Fruit fly (Drosophila melanogaster): ENCODE measurements around the gene CG7120.

The CG7120 gene

dm6 chr3L:8370922-8371321 is 24.9 kb upstream of the CG7120 start:
- TF ChIP-seq usp (GFP tag; optimal IDR thresholded peaks at IDR 0.05), result no peak

dm6 chr3L:8371538-8371937 is 24.3 kb upstream of the CG7120 start:
- TF ChIP-seq Dll (optimal IDR thresholded peaks at IDR 0.05) (no peak), CG8478 (optimal IDR thresholded peaks at IDR 0.05) (no peak), pan (optimal IDR thresholded peaks at IDR 0.05) (no peak), psq (optimal IDR thresholded peaks at IDR 0.05) (no peak), EcR (GFP tag; optimal IDR thresholded peaks at IDR 0.05) (no peak), usp (GFP tag; optimal IDR thresholded peaks at IDR 0.05) (no peak)

- TF ChIP-seq psq (optimal IDR thresholded peaks at IDR 0.05) (no peak), pan (optimal IDR thresholded peaks at IDR 0.05) (no peak), EcR (GFP tag; optimal IDR thresholded peaks at IDR 0.05) (no peak), Dll (optimal IDR thresholded peaks at IDR 0.05) (peak; percentile 2), usp (GFP tag; optimal IDR thresholded peaks at IDR 0.05) (no peak)
Observed at dm6 chr3L:8372035-8372434, 23.8 kb upstream of the CG7120 start, which contains the start of gene ImpE1. Gene ImpE1 (plus strand): TSS chr3L:8372405.

- TF ChIP-seq psq (optimal IDR thresholded peaks at IDR 0.05) (no peak), usp (GFP tag; optimal IDR thresholded peaks at IDR 0.05) (no peak), pan (optimal IDR thresholded peaks at IDR 0.05) (no peak), CG8478 (optimal IDR thresholded peaks at IDR 0.05) (no peak), EcR (GFP tag; optimal IDR thresholded peaks at IDR 0.05) (no peak), Dll (optimal IDR thresholded peaks at IDR 0.05) (no peak)
Observed at dm6 chr3L:8374107-8374506, 21.7 kb upstream of the CG7120 start.

dm6 chr3L:8379161-8379560 is 16.6 kb upstream of the CG7120 start:
- no peak for TF ChIP-seq EcR (GFP tag; optimal IDR thresholded peaks at IDR 0.05)
- TF ChIP-seq Dll (optimal IDR thresholded peaks at IDR 0.05), result no peak
- TF ChIP-seq CG8478 (optimal IDR thresholded peaks at IDR 0.05), result no peak
- TF ChIP-seq usp (GFP tag; optimal IDR thresholded peaks at IDR 0.05), result no peak
- no peak for TF ChIP-seq psq (optimal IDR thresholded peaks at IDR 0.05)
- no peak for TF ChIP-seq pan (optimal IDR thresholded peaks at IDR 0.05)

dm6 chr3L:8383968-8384367 is 11.8 kb upstream of the CG7120 start:
- no peak for TF ChIP-seq pan (optimal IDR thresholded peaks at IDR 0.05)
- no peak for TF ChIP-seq EcR (GFP tag; optimal IDR thresholded peaks at IDR 0.05)
- TF ChIP-seq psq (optimal IDR thresholded peaks at IDR 0.05), result no peak
- no peak for TF ChIP-seq usp (GFP tag; optimal IDR thresholded peaks at IDR 0.05)
- no peak for TF ChIP-seq Dll (optimal IDR thresholded peaks at IDR 0.05)
- TF ChIP-seq CG8478 (optimal IDR thresholded peaks at IDR 0.05), result no peak

dm6 chr3L:8385055-8385454 is 10.7 kb upstream of the CG7120 start:
- no peak for TF ChIP-seq Dll (optimal IDR thresholded peaks at IDR 0.05)

- TF ChIP-seq pan (optimal IDR thresholded peaks at IDR 0.05) (no peak), Dll (optimal IDR thresholded peaks at IDR 0.05) (no peak), EcR (GFP tag; optimal IDR thresholded peaks at IDR 0.05) (no peak), psq (optimal IDR thresholded peaks at IDR 0.05) (no peak), CG8478 (optimal IDR thresholded peaks at IDR 0.05) (no peak), usp (GFP tag; optimal IDR thresholded peaks at IDR 0.05) (no peak)
Observed at dm6 chr3L:8391240-8391639, 4.6 kb upstream of the CG7120 start, which contains the start of gene Jon66Ci. Gene Jon66Ci (plus strand): TSS chr3L:8391540.

dm6 chr3L:8393549-8393948 is 2.3 kb upstream of the CG7120 start, which contains the start of gene Jon66Cii:
Gene Jon66Cii (minus strand): TSS chr3L:8393649.
- TF ChIP-seq pan (optimal IDR thresholded peaks at IDR 0.05) (no peak), Dll (optimal IDR thresholded peaks at IDR 0.05) (no peak)

- TF ChIP-seq psq (optimal IDR thresholded peaks at IDR 0.05) (no peak), EcR (GFP tag; optimal IDR thresholded peaks at IDR 0.05) (no peak), usp (GFP tag; optimal IDR thresholded peaks at IDR 0.05) (no peak), CG8478 (optimal IDR thresholded peaks at IDR 0.05) (no peak), Dll (optimal IDR thresholded peaks at IDR 0.05) (no peak), pan (optimal IDR thresholded peaks at IDR 0.05) (no peak)
Observed at dm6 chr3L:8394132-8394531, 1.7 kb upstream of the CG7120 start.

dm6 chr3L:8394944-8395343 is 856 bp upstream of the CG7120 start:
- TF ChIP-seq CG8478 (optimal IDR thresholded peaks at IDR 0.05) (no peak), psq (optimal IDR thresholded peaks at IDR 0.05) (no peak)

- no peak for TF ChIP-seq pan (optimal IDR thresholded peaks at IDR 0.05)
- TF ChIP-seq Dll (optimal IDR thresholded peaks at IDR 0.05), result no peak
Observed at dm6 chr3L:8396187-8396586, 387 bp downstream of the CG7120 start.

dm6 chr3L:8398763-8399445 is 3.1 kb downstream of the CG7120 start:
- TF ChIP-seq pan (optimal IDR thresholded peaks at IDR 0.05) (peak; percentile 85), usp (GFP tag; optimal IDR thresholded peaks at IDR 0.05) (no peak)

dm6 chr3L:8405123-8405522 is 9.3 kb downstream of the CG7120 start, which contains the start of the genes Tpt, mkg-p and CG13667:
Gene Tpt (minus strand): TSS chr3L:8405277.
Gene mkg-p (minus strand): TSS chr3L:8405277.
Gene CG13667 (plus strand): TSS chr3L:8405454.
- no peak for TF ChIP-seq CG8478 (optimal IDR thresholded peaks at IDR 0.05)
- TF ChIP-seq usp (GFP tag; optimal IDR thresholded peaks at IDR 0.05), result no peak
- TF ChIP-seq EcR (GFP tag; optimal IDR thresholded peaks at IDR 0.05), result no peak
- TF ChIP-seq psq (optimal IDR thresholded peaks at IDR 0.05), result no peak
- no peak for TF ChIP-seq Dll (optimal IDR thresholded peaks at IDR 0.05)
- TF ChIP-seq pan (optimal IDR thresholded peaks at IDR 0.05), result no peak
